Worm (Caenorhabditis elegans): ENCODE measurements around the gene F25B4.8.

- TF ChIP-seq ZK546.5 (tag; optimal IDR thresholded peaks at IDR 0.05) (no peak), zag-1 (tag; optimal IDR thresholded peaks at IDR 0.05) (no peak), egl-27 (tag; optimal IDR thresholded peaks at IDR 0.05) (no peak), aly-2 (tag; optimal IDR thresholded peaks at IDR 0.05) (no peak), fos-1 (tag; optimal IDR thresholded peaks at IDR 0.05) (no peak), nhr-28 (tag; optimal IDR thresholded peaks at IDR 0.05) (no peak), egl-5 (tag; optimal IDR thresholded peaks at IDR 0.05) (no peak), skn-1 (tag; optimal IDR thresholded peaks at IDR 0.05) (no peak), ceh-82 (tag; optimal IDR thresholded peaks at IDR 0.05) (no peak), nhr-237 (tag; optimal IDR thresholded peaks at IDR 0.05) (no peak), mdl-1 (tag; optimal IDR thresholded peaks at IDR 0.05) (no peak), pha-4 (tag; optimal IDR thresholded peaks at IDR 0.05) (peak; percentile 42), jun-1 (tag; optimal IDR thresholded peaks at IDR 0.05) (no peak), ama-1 (optimal IDR thresholded peaks at IDR 0.05) (no peak)
Observed at ce11 chrV:5687115-5687979, 4.2 kb downstream of the F25B4.8 start, which contains the start of gene F25B4.7.
